Fruit fly (Drosophila melanogaster) whole organism, adult: ENCODE results near the gene 2mit.

Experiments used
- CG11617 ChIP-seq: fragments of 200-800 bp; sonication (Bioruptor generic); optimal IDR thresholded peaks from 2 replicates; lab custom pipeline; 2017; ENCODE audit warnings: mild to moderate bottlenecking, missing biosample characterization, missing genetic modification reagents, missing genetic modification characterization
- CG12768 ChIP-seq: fragments of 200-800 bp; sonication (Bioruptor generic); optimal IDR thresholded peaks from 2 replicates; lab custom pipeline; 2017; ENCODE audit warnings: missing biosample characterization, missing genetic modification characterization, mild to moderate bottlenecking, moderate library complexity, missing genetic modification reagents
- CG14711 ChIP-seq: fragments of 200-800 bp; sonication (Bioruptor generic); optimal IDR thresholded peaks from 2 replicates; lab custom pipeline; 2018; ENCODE audit warnings: missing biosample characterization, mild to moderate bottlenecking, missing genetic modification characterization, moderate library complexity
- CG1620 ChIP-seq: fragments of 200-800 bp; sonication (Bioruptor generic); optimal IDR thresholded peaks from 2 replicates; lab custom pipeline; 2016; ENCODE audit warnings: missing biosample characterization, missing genetic modification characterization
- CG33017 ChIP-seq: fragments of 200-800 bp; sonication (Bioruptor generic); optimal IDR thresholded peaks from 2 replicates; lab custom pipeline; 2018; ENCODE audit warnings: missing biosample characterization, mild to moderate bottlenecking, missing genetic modification characterization, moderate library complexity
- CG5204 ChIP-seq: fragments of 200-800 bp; sonication (Bioruptor generic); optimal IDR thresholded peaks from 2 replicates; lab custom pipeline; 2016; ENCODE audit warnings: missing biosample characterization, missing genetic modification characterization
- CG7045 ChIP-seq: fragments of 200-800 bp; sonication (Bioruptor generic); optimal IDR thresholded peaks from 2 replicates; lab custom pipeline; 2017; ENCODE audit warnings: missing biosample characterization, mild to moderate bottlenecking, missing genetic modification characterization
- CG7101 ChIP-seq: fragments of 200-800 bp; sonication (Bioruptor generic); optimal IDR thresholded peaks from 2 replicates; lab custom pipeline; 2018; ENCODE audit warnings: missing biosample characterization, mild to moderate bottlenecking, missing genetic modification characterization, moderate library complexity
- Clk ChIP-seq: fragments of 200-800 bp; sonication (Bioruptor generic); optimal IDR thresholded peaks from 2 replicates; lab custom pipeline; 2017; ENCODE audit warnings: missing biosample characterization, missing genetic modification characterization
- Crg-1 ChIP-seq: fragments of 200-800 bp; sonication (Bioruptor generic); optimal IDR thresholded peaks from 2 replicates; lab custom pipeline; 2016; ENCODE audit warnings: missing biosample characterization, missing genetic modification characterization
- Hr96 ChIP-seq: fragments of 200-800 bp; sonication (Bioruptor generic); optimal IDR thresholded peaks from 2 replicates; lab custom pipeline; 2016; ENCODE audit warnings: missing biosample characterization, missing genetic modification characterization
- Mnt ChIP-seq: fragments of 200-800 bp; sonication (Bioruptor generic); optimal IDR thresholded peaks from 2 replicates; lab custom pipeline; 2016; ENCODE audit warnings: missing biosample characterization, mild to moderate bottlenecking, missing genetic modification characterization
- bab1 ChIP-seq: fragments of 200-800 bp; sonication (Bioruptor generic); optimal IDR thresholded peaks from 3 replicates; lab custom pipeline; 2019; ENCODE audit warnings: missing biosample characterization, mild to moderate bottlenecking, missing genetic modification characterization, moderate library complexity
- cic ChIP-seq: fragments of 200-800 bp; sonication (Bioruptor generic); optimal IDR thresholded peaks from 2 replicates; lab custom pipeline; 2017; ENCODE audit warnings: missing biosample characterization, mild to moderate bottlenecking, missing genetic modification characterization, moderate library complexity
- cnc ChIP-seq, 2 experiments: fragments of >200 bp; optimal IDR thresholded peaks; 2 replicates each; lab custom pipeline; 2017
- kay ChIP-seq: fragments of 200-800 bp; sonication (Bioruptor generic); peaks from one replicate; lab custom pipeline; 2016; ENCODE audit warnings: missing biosample characterization, missing genetic modification characterization, borderline replicate concordance
- ovo ChIP-seq: fragments of 200-800 bp; sonication (Bioruptor generic); optimal IDR thresholded peaks from 2 replicates; lab custom pipeline; 2016; ENCODE audit warnings: missing biosample characterization, missing genetic modification characterization
- pad ChIP-seq: fragments of 200-800 bp; sonication (Bioruptor generic); optimal IDR thresholded peaks from 3 replicates; lab custom pipeline; 2017; ENCODE audit warnings: missing biosample characterization, missing genetic modification characterization, mild to moderate bottlenecking, moderate library complexity, missing genetic modification reagents
- tj ChIP-seq: fragments of 200-800 bp; sonication (Bioruptor generic); optimal IDR thresholded peaks from 3 replicates; lab custom pipeline; 2017; ENCODE audit warnings: missing biosample characterization, mild to moderate bottlenecking, missing genetic modification characterization, moderate library complexity
- toe ChIP-seq: fragments of 200-800 bp; sonication (Bioruptor generic); optimal IDR thresholded peaks from 2 replicates; lab custom pipeline; 2016; ENCODE audit warnings: missing biosample characterization, missing genetic modification characterization

The 2mit gene

dm6 chr3R:13155587-13155986, at the start of gene 2mit:
Gene 2mit, minus strand, starts transcription at chr3R:13155687.
- TF ChIP-seq Hr96 (GFP tag; lab: Kevin White, UChicago) (no peak), Crg-1 (GFP tag; lab: Kevin White, UChicago) (no peak), tj (GFP tag; lab: Kevin White, UChicago) (no peak), Mnt (GFP tag; lab: Kevin White, UChicago) (no peak), cic (GFP tag; lab: Kevin White, UChicago) (no peak), ovo (GFP tag; lab: Kevin White, UChicago) (no peak), CG5204 (GFP tag; lab: Kevin White, UChicago) (no peak), CG12768 (GFP tag; lab: Kevin White, UChicago) (no peak)

DNA sequence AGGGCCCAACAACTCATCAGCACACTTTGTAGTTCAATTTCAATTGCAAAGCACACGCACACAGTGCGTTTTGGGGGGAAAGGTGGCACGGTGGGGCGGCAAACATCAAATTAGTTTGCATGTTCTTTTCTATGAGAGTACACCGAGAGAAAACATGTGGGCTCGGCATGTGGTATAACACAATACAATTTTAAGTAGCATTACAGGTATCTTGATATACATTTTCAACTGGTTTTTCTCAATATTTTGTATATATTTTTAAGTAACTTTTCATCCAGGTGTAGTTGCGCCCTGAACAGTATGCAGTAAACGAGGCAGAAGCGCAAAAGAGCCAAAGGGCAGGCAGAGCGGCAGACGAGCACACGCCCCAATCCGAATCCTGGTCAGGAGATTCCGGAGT, 44.9 kb upstream of the 2mit start:
- no peak for TF ChIP-seq CG7045 (GFP tag; lab: Kevin White, UChicago)
- no peak for TF ChIP-seq CG33017
- no peak for TF ChIP-seq CG14711 (tag; lab: Kevin White, UChicago)
- no peak for TF ChIP-seq ovo (GFP tag; lab: Kevin White, UChicago)
- TF ChIP-seq Mnt (GFP tag; lab: Kevin White, UChicago) = no peak
- TF ChIP-seq CG7101 (tag; lab: Kevin White, UChicago) = no peak
- TF ChIP-seq CG12768 (GFP tag; lab: Kevin White, UChicago) = no peak
- no peak for TF ChIP-seq bab1 (GFP tag; lab: Kevin White, UChicago)
- no peak for TF ChIP-seq cic (GFP tag; lab: Kevin White, UChicago)
- no peak for TF ChIP-seq kay
- no peak for TF ChIP-seq CG5204 (GFP tag; lab: Kevin White, UChicago)
- TF ChIP-seq cnc (optimal IDR thresholded peaks at IDR 0.05; lab: Kevin White, UChicago) = no peak
- TF ChIP-seq Clk (GFP tag; lab: Kevin White, UChicago) = no peak
- no peak for TF ChIP-seq pad

DNA sequence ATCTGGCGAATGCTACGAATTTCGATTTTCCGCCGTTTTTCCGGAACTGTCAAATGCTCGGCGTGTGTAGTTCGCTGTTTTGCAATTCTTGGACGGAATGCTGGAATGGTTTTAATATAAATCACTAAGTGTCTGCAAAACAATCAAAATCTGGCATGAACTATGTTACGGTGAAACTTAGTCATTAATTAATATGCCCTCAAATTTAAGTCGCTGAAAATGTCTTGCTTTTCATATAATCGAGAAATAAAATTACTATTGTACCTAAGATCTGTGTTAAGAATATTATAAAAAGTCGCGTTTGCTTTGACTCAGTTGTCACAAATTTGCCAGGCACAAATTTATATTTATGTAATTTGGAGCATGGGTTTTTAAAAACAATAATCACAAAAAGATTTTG, 35.8 kb upstream of the 2mit start, which contains the start of gene CG8141:
TSS of gene CG8141 (plus strand) at position 301 of the 400 bp plus-strand sequence.
- no peak for TF ChIP-seq bab1 (GFP tag; lab: Kevin White, UChicago)
- no peak for TF ChIP-seq Crg-1 (GFP tag; lab: Kevin White, UChicago)
- no peak for TF ChIP-seq Mnt (GFP tag; lab: Kevin White, UChicago)
- no peak for TF ChIP-seq CG7101 (tag; lab: Kevin White, UChicago)
- TF ChIP-seq CG5204 (GFP tag; lab: Kevin White, UChicago) = no peak
- TF ChIP-seq CG11617 (GFP tag; lab: Kevin White, UChicago) = no peak
- no peak for TF ChIP-seq Clk (GFP tag; lab: Kevin White, UChicago)
- TF ChIP-seq kay = no peak
- no peak for TF ChIP-seq pad
- TF ChIP-seq CG12768 (GFP tag; lab: Kevin White, UChicago) = no peak
- no peak for TF ChIP-seq CG33017
- TF ChIP-seq Hr96 (GFP tag; lab: Kevin White, UChicago) = no peak
- no peak for TF ChIP-seq CG7045 (GFP tag; lab: Kevin White, UChicago)

- TF ChIP-seq Clk (GFP tag; lab: Kevin White, UChicago) (no peak), pad (no peak), Crg-1 (GFP tag; lab: Kevin White, UChicago) (no peak), kay (no peak), CG7045 (GFP tag; lab: Kevin White, UChicago) (no peak), bab1 (GFP tag; lab: Kevin White, UChicago) (no peak), CG1620 (GFP tag; lab: Kevin White, UChicago) (no peak), CG11617 (GFP tag; lab: Kevin White, UChicago) (no peak), tj (GFP tag; lab: Kevin White, UChicago) (no peak), CG5204 (GFP tag; lab: Kevin White, UChicago) (no peak)
Measured at dm6 chr3R:13188219-13188618, 32.7 kb upstream of the 2mit start, which contains the start of gene CG14380. Gene CG14380, plus strand, starts transcription at chr3R:13188519.

- no peak for TF ChIP-seq CG7045 (GFP tag; lab: Kevin White, UChicago)
- TF ChIP-seq toe (GFP tag; lab: Kevin White, UChicago) = no peak
- no peak for TF ChIP-seq CG5204 (GFP tag; lab: Kevin White, UChicago)
- TF ChIP-seq Clk (GFP tag; lab: Kevin White, UChicago) = no peak
- no peak for TF ChIP-seq Mnt (GFP tag; lab: Kevin White, UChicago)
- no peak for TF ChIP-seq tj (GFP tag; lab: Kevin White, UChicago)
- TF ChIP-seq cic (GFP tag; lab: Kevin White, UChicago) = no peak
- no peak for TF ChIP-seq CG7101 (tag; lab: Kevin White, UChicago)
- TF ChIP-seq bab1 (GFP tag; lab: Kevin White, UChicago) = no peak
- TF ChIP-seq CG33017 = no peak
- TF ChIP-seq CG1620 (GFP tag; lab: Kevin White, UChicago) = no peak
- no peak for TF ChIP-seq ovo (GFP tag; lab: Kevin White, UChicago)
- no peak for TF ChIP-seq CG14711 (tag; lab: Kevin White, UChicago)
- no peak for TF ChIP-seq CG11617 (GFP tag; lab: Kevin White, UChicago)
- TF ChIP-seq cnc (optimal IDR thresholded peaks at IDR 0.05; lab: Kevin White, UChicago) = no peak
- no peak for TF ChIP-seq Hr96 (GFP tag; lab: Kevin White, UChicago)
Measured at dm6 chr3R:13186396-13186795, 30.9 kb upstream of the 2mit start, which contains the start of gene CG8508. Gene CG8508, minus strand, starts transcription at chr3R:13186496.

dm6 chr3R:13181004-13181403, 25.5 kb upstream of the 2mit start, which contains the start of gene CG8138:
Gene CG8138, plus strand, starts transcription at chr3R:13181304.
- TF ChIP-seq Mnt (GFP tag; lab: Kevin White, UChicago) (no peak), Clk (GFP tag; lab: Kevin White, UChicago) (no peak), kay (no peak), CG7101 (tag; lab: Kevin White, UChicago) (no peak), Hr96 (GFP tag; lab: Kevin White, UChicago) (no peak), CG12768 (GFP tag; lab: Kevin White, UChicago) (no peak), ovo (GFP tag; lab: Kevin White, UChicago) (no peak), tj (GFP tag; lab: Kevin White, UChicago) (no peak), CG5204 (GFP tag; lab: Kevin White, UChicago) (no peak), CG1620 (GFP tag; lab: Kevin White, UChicago) (no peak)
